Fruit fly (Drosophila melanogaster): ENCODE results near the gene CG13005.

CG13005 gene

dm6 chrX:16800530-16801027 lies 2.9 kb upstream of the CG13005 start, which contains the start of the genes CG9132 and CG4789 (continued):
- TF ChIP-seq Opbp (GFP tag; IDR thresholded peaks at IDR 0.05; ENCODE audit: partially characterized antibody) (no peak), CG33557 (GFP tag; optimal IDR thresholded peaks at IDR 0.05) (no peak), sqz (GFP tag; optimal IDR thresholded peaks at IDR 0.05) (no peak), CG8765 (GFP tag; IDR thresholded peaks at IDR 0.05) (no peak), C15 (GFP tag; IDR thresholded peaks at IDR 0.05) (no peak), sens (GFP tag) (peak; percentile 38), CTCF (GFP tag; optimal IDR thresholded peaks at IDR 0.05) (no peak), CG10979 (tag; optimal IDR thresholded peaks at IDR 0.05) (no peak), tll (GFP tag; optimal IDR thresholded peaks at IDR 0.05) (no peak), CG8281 (tag; optimal IDR thresholded peaks at IDR 0.05) (no peak), gcm2 (GFP tag; optimal IDR thresholded peaks at IDR 0.05) (no peak), wdn (GFP tag; IDR thresholded peaks at IDR 0.05) (no peak), CG8924 (tag; optimal IDR thresholded peaks at IDR 0.05) (no peak), bsh (GFP tag; optimal IDR thresholded peaks at IDR 0.05) (no peak), CG30020 (tag; optimal IDR thresholded peaks at IDR 0.05) (no peak), CG13296 (GFP tag; optimal IDR thresholded peaks at IDR 0.05) (no peak), dpn (GFP tag; optimal IDR thresholded peaks at IDR 0.05) (no peak), CG8478 (optimal IDR thresholded peaks at IDR 0.05) (no peak), Xbp1 (GFP tag; optimal IDR thresholded peaks at IDR 0.05) (no peak), CG17912 (GFP tag; optimal IDR thresholded peaks at IDR 0.05) (no peak), Dad (GFP tag; optimal IDR thresholded peaks at IDR 0.05) (no peak), trh (GFP tag; optimal IDR thresholded peaks at IDR 0.05) (no peak), NK7.1 (GFP tag; optimal IDR thresholded peaks at IDR 0.05) (no peak), Jarid2 (GFP tag; optimal IDR thresholded peaks at IDR 0.05) (no peak), CG15011 (GFP tag; optimal IDR thresholded peaks at IDR 0.05) (no peak), CG3838 (GFP tag; optimal IDR thresholded peaks at IDR 0.05) (no peak), CG4424 (GFP tag; optimal IDR thresholded peaks at IDR 0.05) (no peak), HLH54F (GFP tag; optimal IDR thresholded peaks at IDR 0.05) (no peak), Vsx1 (GFP tag; optimal IDR thresholded peaks at IDR 0.05) (no peak), Rfx (GFP tag; IDR thresholded peaks at IDR 0.05) (no peak), rib (GFP tag; IDR thresholded peaks at IDR 0.05) (no peak), toy (GFP tag; IDR thresholded peaks at IDR 0.05) (no peak), CG17186 (GFP tag; optimal IDR thresholded peaks at IDR 0.05) (no peak), Hmr (GFP tag; optimal IDR thresholded peaks at IDR 0.05) (no peak), kni (GFP tag; optimal IDR thresholded peaks at IDR 0.05) (no peak), danr (GFP tag; IDR thresholded peaks at IDR 0.05) (no peak), CG2712 (tag; optimal IDR thresholded peaks at IDR 0.05) (peak; percentile 11), CG15269 (tag; optimal IDR thresholded peaks at IDR 0.05) (no peak), CG10274 (GFP tag; optimal IDR thresholded peaks at IDR 0.05) (no peak), CG1832 (GFP tag; optimal IDR thresholded peaks at IDR 0.05) (no peak), CG31224 (GFP tag; IDR thresholded peaks at IDR 0.05) (no peak), CG10267 (tag; optimal IDR thresholded peaks at IDR 0.05) (peak; percentile 2), YL-1 (GFP tag; optimal IDR thresholded peaks at IDR 0.05) (peak; percentile 16), Nf-YC (tag; optimal IDR thresholded peaks at IDR 0.05) (no peak), CG31388 (GFP tag; optimal IDR thresholded peaks at IDR 0.05) (no peak), CG6683 (GFP tag; optimal IDR thresholded peaks at IDR 0.05) (no peak), HmgZ (tag; optimal IDR thresholded peaks at IDR 0.05) (no peak), NfI (GFP tag; optimal IDR thresholded peaks at IDR 0.05) (no peak), croc (GFP tag; conservative IDR thresholded peaks at IDR 0.05) (no peak), Nf-YB (GFP tag; optimal IDR thresholded peaks at IDR 0.05) (no peak), Dfd (GFP tag; optimal IDR thresholded peaks at IDR 0.05) (no peak), HLHmδ (GFP tag; optimal IDR thresholded peaks at IDR 0.05) (no peak)

All from whole organism, embryonic.